Fruit fly (Drosophila melanogaster) whole organism, embryonic: Measurements from ENCODE around the gene CG6236.
A peak's percentile ranks its signal among the peaks of the same experiment; 100 is the strongest.

Source experiments
- B-H1 ChIP-seq: fragments of 200-800 bp; sonication (Bioruptor generic); IDR thresholded peaks from 3 replicates; pipeline ENCODE4 v1.3.6; 2022; ENCODE audit warnings: missing biosample characterization, missing genetic modification characterization
- CG15601 ChIP-seq: fragments of 200-800 bp; sonication (Bioruptor generic); optimal IDR thresholded peaks from 3 replicates; lab custom pipeline; 2019; ENCODE audit warnings: missing biosample characterization, mild to moderate bottlenecking, missing genetic modification characterization, moderate library complexity
- CG17361 ChIP-seq: fragments of 200-800 bp; sonication (Bioruptor generic); IDR thresholded peaks from 3 replicates; pipeline ENCODE4 v1.3.6; 2022; ENCODE audit warnings: missing biosample characterization, missing genetic modification characterization
- CG17829 ChIP-seq: fragments of 200-800 bp; optimal IDR thresholded peaks from 2 replicates; lab custom pipeline; 2019; ENCODE audit warnings: missing biosample characterization, mild to moderate bottlenecking, missing genetic modification characterization, moderate library complexity
- CG1792 ChIP-seq: fragments of 200-800 bp; sonication (Bioruptor generic); optimal IDR thresholded peaks from 2 replicates; lab custom pipeline; 2016; ENCODE audit warnings: missing biosample characterization, missing genetic modification characterization
- CG18476 ChIP-seq: fragments of 200-800 bp; sonication (Bioruptor generic); optimal IDR thresholded peaks from 2 replicates; lab custom pipeline; 2016; ENCODE audit warnings: missing biosample characterization, mild to moderate bottlenecking, missing genetic modification characterization
- CG2120 ChIP-seq: fragments of 200-800 bp; sonication (Bioruptor generic); optimal IDR thresholded peaks from 3 replicates; lab custom pipeline; 2016; ENCODE audit warnings: missing biosample characterization, missing genetic modification characterization
- CG2678 ChIP-seq: fragments of 200-800 bp; sonication (Bioruptor generic); optimal IDR thresholded peaks from 3 replicates; lab custom pipeline; 2019; ENCODE audit warnings: missing biosample characterization, mild to moderate bottlenecking, missing genetic modification characterization, moderate library complexity
- CG31365 ChIP-seq: fragments of 200-800 bp; sonication (Bioruptor generic); optimal IDR thresholded peaks from 2 replicates; lab custom pipeline; 2018; ENCODE audit warnings: missing biosample characterization, mild to moderate bottlenecking, missing genetic modification characterization
- CG32532 ChIP-seq: fragments of 200-800 bp; sonication (Bioruptor generic); IDR thresholded peaks from 2 replicates; pipeline ENCODE4 v1.3.6; 2022; ENCODE audit warnings: missing biosample characterization, missing genetic modification characterization
- CG3281 ChIP-seq: fragments of 200-800 bp; sonication (Bioruptor generic); optimal IDR thresholded peaks from 3 replicates; lab custom pipeline; 2017; ENCODE audit warnings: missing biosample characterization, mild to moderate bottlenecking, missing genetic modification characterization
- CG3995 ChIP-seq: fragments of 200-800 bp; sonication (Bioruptor generic); optimal IDR thresholded peaks from 3 replicates; lab custom pipeline; 2016; ENCODE audit warnings: missing biosample characterization, missing genetic modification characterization
- CG43689 ChIP-seq: fragments of 200-800 bp; sonication (Bioruptor generic); IDR thresholded peaks from 2 replicates; pipeline ENCODE4 v1.3.6; 2022; ENCODE audit warnings: missing biosample characterization, missing genetic modification characterization
- CG4424 ChIP-seq: fragments of 200-800 bp; sonication (Bioruptor generic); optimal IDR thresholded peaks from 3 replicates; lab custom pipeline; 2016; ENCODE audit warnings: missing biosample characterization, missing genetic modification characterization
- CG4730 ChIP-seq: fragments of 200-800 bp; sonication (Bioruptor generic); IDR thresholded peaks from 2 replicates; pipeline ENCODE4 v1.3.6; 2022; ENCODE audit warnings: missing biosample characterization, missing genetic modification characterization
- CG7372 ChIP-seq: fragments of 200-800 bp; sonication (Bioruptor generic); IDR thresholded peaks from 2 replicates; pipeline ENCODE4 v1.3.6; 2022; ENCODE audit warnings: missing biosample characterization, missing genetic modification characterization
- CG8089 ChIP-seq: fragments of 200-800 bp; sonication (Bioruptor generic); optimal IDR thresholded peaks from 3 replicates; lab custom pipeline; 2016; ENCODE audit warnings: missing biosample characterization, missing genetic modification characterization
- CG9609 ChIP-seq: fragments of 200-800 bp; sonication (Bioruptor generic); optimal IDR thresholded peaks from 3 replicates; lab custom pipeline; 2016; ENCODE audit warnings: missing biosample characterization, missing genetic modification characterization
- CTCF ChIP-seq: fragments of 200-800 bp; sonication (Bioruptor generic); optimal IDR thresholded peaks from 2 replicates; lab custom pipeline; 2017; ENCODE audit warnings: missing biosample characterization, mild to moderate bottlenecking, missing genetic modification characterization, moderate library complexity
- Dad ChIP-seq: fragments of 200-800 bp; sonication (Bioruptor generic); optimal IDR thresholded peaks from 3 replicates; lab custom pipeline; 2016; ENCODE audit warnings: missing biosample characterization, missing genetic modification characterization
- Dfd ChIP-seq, 2 experiments: fragments of >200 bp; optimal IDR thresholded peaks; 2 replicates each; lab custom pipeline; 2017; ENCODE audit warnings: missing biosample characterization in 2 of 2, missing genetic modification characterization in 2 of 2
- Drgx ChIP-seq: fragments of 200-800 bp; sonication (Bioruptor generic); IDR thresholded peaks from 2 replicates; pipeline ENCODE4 v1.3.6; 2022; ENCODE audit warnings: missing biosample characterization, missing genetic modification characterization
- H15 ChIP-seq: fragments of 200-800 bp; sonication (Bioruptor generic); IDR thresholded peaks from 3 replicates; pipeline ENCODE4 v1.3.6; 2022; ENCODE audit warnings: missing biosample characterization, missing genetic modification characterization
- HLH3B ChIP-seq: fragments of 200-800 bp; sonication (Bioruptor generic); IDR thresholded peaks from 2 replicates; pipeline ENCODE4 v1.3.6; 2022; ENCODE audit warnings: missing biosample characterization, missing genetic modification characterization
- HLHmδ ChIP-seq: fragments of 200-800 bp; sonication (Bioruptor generic); optimal IDR thresholded peaks from 2 replicates; lab custom pipeline; 2018; ENCODE audit warnings: missing biosample characterization, mild to moderate bottlenecking, missing genetic modification characterization, moderate library complexity
- Hmr ChIP-seq: fragments of 200-800 bp; sonication (Bioruptor generic); optimal IDR thresholded peaks from 3 replicates; lab custom pipeline; 2017; ENCODE audit warnings: mild to moderate bottlenecking, missing biosample characterization, missing genetic modification reagents, missing genetic modification characterization
- Hr78 ChIP-seq, 2 experiments: fragments of 200-800 bp in 1 of 2; fragments of >200 bp in 1 of 2; sonication (Bioruptor generic) in 1 of 2; optimal IDR thresholded peaks; 2 replicates each; lab custom pipeline; 2017 to 2019; ENCODE audit warnings: missing biosample characterization in 2 of 2, missing genetic modification characterization in 2 of 2, mild to moderate bottlenecking in 1 of 2, moderate library complexity in 1 of 2
- Jarid2 ChIP-seq: fragments of 200-800 bp; sonication (Bioruptor generic); optimal IDR thresholded peaks from 3 replicates; lab custom pipeline; 2017; ENCODE audit warnings: mild to moderate bottlenecking, missing biosample characterization, missing genetic modification reagents, missing genetic modification characterization
- NFAT ChIP-seq: fragments of 200-800 bp; sonication (Bioruptor generic); IDR thresholded peaks from 2 replicates; pipeline ENCODE4 v1.3.6; 2022; ENCODE audit warnings: missing biosample characterization, missing genetic modification characterization
- NK7.1 ChIP-seq: fragments of 200-800 bp; sonication (Bioruptor generic); optimal IDR thresholded peaks from 3 replicates; lab custom pipeline; 2016; ENCODE audit warnings: missing biosample characterization, missing genetic modification characterization
- PHDP ChIP-seq: fragments of 200-800 bp; sonication (Bioruptor generic); optimal IDR thresholded peaks from 3 replicates; lab custom pipeline; 2018; ENCODE audit warnings: missing biosample characterization, mild to moderate bottlenecking, missing genetic modification characterization, moderate library complexity
- YL-1 ChIP-seq: fragments of 200-800 bp; sonication (Bioruptor generic); optimal IDR thresholded peaks from 3 replicates; lab custom pipeline; 2017; ENCODE audit warnings: missing biosample characterization, mild to moderate bottlenecking, missing genetic modification characterization
- abd-A ChIP-seq: fragments of 200-800 bp; sonication (Bioruptor generic); optimal IDR thresholded peaks from 3 replicates; lab custom pipeline; 2019; ENCODE audit warnings: missing biosample characterization, mild to moderate bottlenecking, missing genetic modification characterization, moderate library complexity
- aop ChIP-seq: fragments of 200-800 bp; sonication (Bioruptor generic); IDR thresholded peaks from 2 replicates; pipeline ENCODE4 v1.3.6; 2022; ENCODE audit warnings: missing biosample characterization, missing genetic modification characterization
- bab2 ChIP-seq: fragments of 200-800 bp; sonication (Bioruptor generic); optimal IDR thresholded peaks from 2 replicates; lab custom pipeline; 2016; ENCODE audit warnings: missing biosample characterization, missing genetic modification characterization
- bigmax ChIP-seq: fragments of 200-800 bp; sonication (Bioruptor generic); optimal IDR thresholded peaks from 2 replicates; lab custom pipeline; 2018; ENCODE audit warnings: missing biosample characterization, mild to moderate bottlenecking, missing genetic modification characterization
- chif ChIP-seq, 2 experiments: fragments of 200-800 bp; sonication (Bioruptor generic); optimal IDR thresholded peaks; 3 replicates each; lab custom pipeline; 2016; ENCODE audit warnings: missing biosample characterization in 2 of 2, missing genetic modification characterization in 2 of 2
- croc ChIP-seq: fragments of 200-800 bp; sonication (Bioruptor generic); conservative IDR thresholded peaks from 3 replicates; pipeline ENCODE4 v1.3.6; 2022; ENCODE audit warnings: missing biosample characterization, missing genetic modification characterization
- dysf ChIP-seq: fragments of 200-800 bp; sonication (Bioruptor generic); IDR thresholded peaks from 3 replicates; pipeline ENCODE4 v1.3.6; 2022; ENCODE audit warnings: missing biosample characterization, missing genetic modification characterization
- esg ChIP-seq: fragments of 200-800 bp; sonication (Bioruptor generic); conservative IDR thresholded peaks from 2 replicates; pipeline ENCODE4 v1.3.6; 2022; ENCODE audit warnings: missing biosample characterization, missing genetic modification characterization
- eyg ChIP-seq: fragments of 200-800 bp; sonication (Bioruptor generic); optimal IDR thresholded peaks from 3 replicates; lab custom pipeline; 2016; ENCODE audit warnings: missing biosample characterization, missing genetic modification characterization
- gcm ChIP-seq: fragments of 200-800 bp; sonication (Bioruptor generic); optimal IDR thresholded peaks from 2 replicates; lab custom pipeline; 2019; ENCODE audit warnings: missing biosample characterization, mild to moderate bottlenecking, missing genetic modification characterization, moderate library complexity
- gem ChIP-seq: fragments of 200-800 bp; sonication (Bioruptor generic); optimal IDR thresholded peaks from 2 replicates; lab custom pipeline; 2019; ENCODE audit warnings: missing biosample characterization, mild to moderate bottlenecking, missing genetic modification characterization, moderate library complexity
- grau ChIP-seq: fragments of 200-800 bp; optimal IDR thresholded peaks from 3 replicates; lab custom pipeline; 2019; ENCODE audit warnings: missing biosample characterization, mild to moderate bottlenecking, missing genetic modification characterization, moderate library complexity
- gt ChIP-seq: fragments of 200-800 bp; sonication (Bioruptor generic); IDR thresholded peaks from 2 replicates; pipeline ENCODE4 v1.3.6; 2022; ENCODE audit warnings: missing biosample characterization, missing genetic modification characterization
- her ChIP-seq: fragments of 200-800 bp; sonication (Bioruptor generic); optimal IDR thresholded peaks from 2 replicates; lab custom pipeline; 2016; ENCODE audit warnings: missing biosample characterization, missing genetic modification characterization
- pb ChIP-seq: fragments of 200-800 bp; sonication (Bioruptor generic); optimal IDR thresholded peaks from 3 replicates; lab custom pipeline; 2016; ENCODE audit warnings: missing biosample characterization, missing genetic modification characterization
- sisA ChIP-seq: fragments of 200-800 bp; sonication (Bioruptor generic); IDR thresholded peaks from 2 replicates; pipeline ENCODE4 v1.3.6; 2022; ENCODE audit warnings: missing biosample characterization, missing genetic modification characterization
- sna ChIP-seq: fragments of 200-800 bp; sonication (Bioruptor generic); IDR thresholded peaks from 2 replicates; pipeline ENCODE4 v1.3.6; 2022; ENCODE audit warnings: missing biosample characterization, missing genetic modification characterization; ENCODE audit not compliant: partially characterized antibody
- tx ChIP-seq: fragments of 200-800 bp; sonication (Bioruptor generic); optimal IDR thresholded peaks from 2 replicates; lab custom pipeline; 2016; ENCODE audit warnings: missing biosample characterization, missing genetic modification characterization

CG6236 gene

DNA sequence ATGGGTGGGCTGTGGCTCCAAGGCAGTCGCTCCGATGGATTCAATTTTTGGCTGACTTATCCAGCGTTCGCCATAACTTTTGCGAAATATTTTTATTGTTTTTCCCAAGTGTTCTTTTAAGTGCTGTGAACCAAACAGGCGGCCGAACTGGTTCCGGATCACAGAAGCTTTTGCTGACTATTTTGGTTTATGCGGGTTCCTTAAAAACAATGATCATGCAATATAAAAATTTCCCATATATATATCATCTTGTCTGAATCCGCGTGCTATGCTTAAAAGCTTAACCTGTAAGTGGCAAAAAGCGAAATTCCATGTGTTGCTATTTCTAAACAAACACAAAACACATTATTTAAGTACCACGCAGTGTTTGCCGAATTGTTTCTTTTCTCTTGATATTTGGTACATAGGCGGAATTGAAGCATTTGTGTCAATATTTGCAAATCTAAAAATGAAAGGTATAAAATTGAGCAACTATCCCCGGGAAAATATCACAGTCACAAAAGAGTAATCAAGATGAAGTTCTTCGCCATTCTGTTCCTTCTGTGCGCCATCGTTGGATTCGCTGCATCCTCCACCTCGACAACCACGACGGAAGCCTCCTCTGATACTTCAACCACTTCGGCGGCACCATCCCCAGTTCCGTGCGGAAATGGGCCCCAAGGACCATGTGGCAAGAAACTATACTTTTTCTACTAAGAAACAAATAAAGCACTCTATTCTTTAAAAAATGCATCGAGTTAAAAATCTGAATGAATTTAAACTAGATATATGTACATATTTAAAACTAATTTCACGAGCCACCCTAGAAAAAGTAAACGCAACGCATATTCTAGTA is 7.9 kb downstream of the CG6236 start, which contains the start of the genes CG6276 and CG44040 (continued):
- TF ChIP-seq CG3281 (GFP tag; lab: Kevin White, UChicago) = peak; percentile 70
- peak; percentile 68 for TF ChIP-seq CG2120 (GFP tag; lab: Kevin White, UChicago)
- TF ChIP-seq CG4424 (GFP tag; lab: Kevin White, UChicago) = peak; percentile 40
- peak in 1 of 2 experiments; percentile 25 for TF ChIP-seq chif (GFP tag; optimal IDR thresholded peaks at IDR 0.05; lab: Kevin White, UChicago)
- no peak for TF ChIP-seq eyg (GFP tag; lab: Kevin White, UChicago)
- peak; percentile 40 for TF ChIP-seq gcm (GFP tag; lab: Kevin White, UChicago)
- no peak for TF ChIP-seq abd-A (tag; lab: Kevin White, UChicago)
- peak; percentile 46 for TF ChIP-seq CG3995 (GFP tag; lab: Kevin White, UChicago)
- TF ChIP-seq HLH3B (GFP tag; lab: Robert Waterston, UW) = 0 out of 2 replicates have a peak, but pooled peaks have one; percentile 23
- TF ChIP-seq CG17361 (GFP tag; lab: Robert Waterston, UW) = peak; percentile 67
- peak; percentile 43; the same call in 1 of the 2 replicates for TF ChIP-seq CG43689 (GFP tag; lab: Robert Waterston, UW)
- peak; percentile 23; the same call in 1 of the 2 replicates for TF ChIP-seq aop (GFP tag; lab: Robert Waterston, UW)
- no peak for TF ChIP-seq CTCF (GFP tag; lab: Kevin White, UChicago)
- no peak for TF ChIP-seq HLHmδ
- peak; percentile 10 for TF ChIP-seq CG15601 (tag; lab: Kevin White, UChicago)
- no peak for TF ChIP-seq Dfd (GFP tag; optimal IDR thresholded peaks at IDR 0.05; lab: Kevin White, UChicago)
- no peak for TF ChIP-seq CG4730
- TF ChIP-seq Dad = peak; percentile 60
- TF ChIP-seq esg (GFP tag; lab: Robert Waterston, UW) = peak; percentile 22; the same call in 1 of the 2 replicates
- TF ChIP-seq Drgx (GFP tag; lab: Robert Waterston, UW) = peak; percentile 64
- peak; percentile 32 for TF ChIP-seq CG9609
- TF ChIP-seq CG32532 (GFP tag; lab: Robert Waterston, UW) = peak; percentile 68
- TF ChIP-seq sisA (GFP tag; lab: Robert Waterston, UW) = no peak
- peak; percentile 64 for TF ChIP-seq gem (tag; lab: Kevin White, UChicago)
- TF ChIP-seq her (GFP tag; lab: Kevin White, UChicago) = peak; percentile 4
- 0 out of 3 replicates have a peak, but pooled peaks have one; percentile 41 for TF ChIP-seq H15 (GFP tag; lab: Robert Waterston, UW)
- TF ChIP-seq tx (GFP tag; lab: Kevin White, UChicago) = peak; percentile 52
- no peak for TF ChIP-seq Hr78 (GFP tag; optimal IDR thresholded peaks at IDR 0.05; lab: Kevin White, UChicago)
- TF ChIP-seq gt = no peak
- TF ChIP-seq bigmax (GFP tag; lab: Kevin White, UChicago) = no peak
- TF ChIP-seq bab2 (GFP tag; lab: Kevin White, UChicago) = peak; percentile 24
- peak; percentile 64 for TF ChIP-seq Hmr (GFP tag; lab: Kevin White, UChicago)
- TF ChIP-seq croc = no peak
- peak; percentile 27 for TF ChIP-seq PHDP (tag; lab: Kevin White, UChicago)
- no peak for TF ChIP-seq Jarid2
- peak; percentile 6 for TF ChIP-seq YL-1 (GFP tag; lab: Kevin White, UChicago)
- TF ChIP-seq CG17829 = peak; percentile 18
- no peak for TF ChIP-seq sna (GFP tag; lab: Robert Waterston, UW)
- peak; percentile 6 for TF ChIP-seq CG8089 (GFP tag; lab: Kevin White, UChicago)
- no peak for TF ChIP-seq CG7372 (GFP tag; lab: Robert Waterston, UW)
- peak; percentile 65 for TF ChIP-seq CG2678
- no peak for TF ChIP-seq CG18476 (GFP tag; lab: Kevin White, UChicago)
- peak; percentile 63 for TF ChIP-seq CG1792 (GFP tag; lab: Kevin White, UChicago)
- TF ChIP-seq B-H1 = no peak; the same call in 2 of the 3 replicates
- TF ChIP-seq pb (GFP tag; lab: Kevin White, UChicago) = no peak
- peak; percentile 54 for TF ChIP-seq grau
- peak; percentile 45; the same call in 1 of the 3 replicates for TF ChIP-seq dysf (GFP tag; lab: Robert Waterston, UW)
- peak; percentile 41 for TF ChIP-seq NFAT (GFP tag; lab: Robert Waterston, UW)
- TF ChIP-seq NK7.1 (GFP tag; lab: Kevin White, UChicago) = no peak
- peak; percentile 17 for TF ChIP-seq CG31365 (tag; lab: Kevin White, UChicago)
